Fruit fly (Drosophila melanogaster) whole organism, wandering third instar larva: ENCODE data around the gene mdu.

ENCODE experiments used
- Abd-B ChIP-seq: fragments of >200 bp; optimal IDR thresholded peaks from 2 replicates; lab custom pipeline; 2017; ENCODE audit warnings: missing biosample characterization, missing genetic modification characterization
- Dfd ChIP-seq: fragments of >200 bp; optimal IDR thresholded peaks from 2 replicates; lab custom pipeline; 2017; ENCODE audit warnings: missing biosample characterization, missing genetic modification characterization
- GATAd ChIP-seq: sonication (Bioruptor generic); optimal IDR thresholded peaks from 2 replicates; lab custom pipeline; 2016; ENCODE audit warnings: missing biosample characterization, missing genetic modification characterization
- HLH106 ChIP-seq: fragments of 200-800 bp; optimal IDR thresholded peaks from 3 replicates; lab custom pipeline; 2019; ENCODE audit warnings: missing biosample characterization, mild to moderate bottlenecking, missing genetic modification characterization, moderate library complexity
- Hnf4 ChIP-seq: fragments of 200-800 bp; sonication (Bioruptor generic); optimal IDR thresholded peaks from 2 replicates; lab custom pipeline; 2016; ENCODE audit warnings: missing biosample characterization, mild to moderate bottlenecking, missing genetic modification characterization
- Hr78 ChIP-seq: fragments of >200 bp; optimal IDR thresholded peaks from 2 replicates; lab custom pipeline; 2017; ENCODE audit warnings: missing biosample characterization, missing genetic modification characterization
- Hr83 ChIP-seq: fragments of 200-300 bp; sonication (Bioruptor generic); optimal IDR thresholded peaks from 2 replicates; lab custom pipeline; 2016; ENCODE audit warnings: missing biosample characterization, mild to moderate bottlenecking, missing genetic modification characterization, moderate library complexity; ENCODE audit not compliant: poor library complexity, severe bottlenecking
- Jra ChIP-seq: sonication (Bioruptor generic); optimal IDR thresholded peaks from 2 replicates; lab custom pipeline; 2016; ENCODE audit warnings: missing biosample characterization, missing genetic modification characterization
- Mio ChIP-seq: sonication (Bioruptor generic); optimal IDR thresholded peaks from 2 replicates; lab custom pipeline; 2016; ENCODE audit warnings: missing biosample characterization, missing genetic modification characterization
- Myc ChIP-seq: fragments of >200 bp; optimal IDR thresholded peaks from 2 replicates; lab custom pipeline; 2017
- OdsH ChIP-seq: fragments of 200-800 bp; sonication (Bioruptor generic); optimal IDR thresholded peaks from 2 replicates; lab custom pipeline; 2016; ENCODE audit warnings: missing biosample characterization, mild to moderate bottlenecking, missing genetic modification characterization
- Rel ChIP-seq, 2 experiments: fragments of 200-800 bp; sonication (Bioruptor generic) in 1 of 2; optimal IDR thresholded peaks; 2 replicates in 1 of 2; 3 replicates in 1 of 2; lab custom pipeline; 2016 to 2019; ENCODE audit warnings: mild to moderate bottlenecking in 2 of 2, missing biosample characterization in 2 of 2, missing genetic modification characterization in 2 of 2, moderate library complexity in 1 of 2
- Sp1 ChIP-seq: fragments of 200-800 bp; sonication (Bioruptor generic); optimal IDR thresholded peaks from 3 replicates; lab custom pipeline; 2019; ENCODE audit warnings: missing biosample characterization, mild to moderate bottlenecking, missing genetic modification characterization, moderate library complexity
- Vsx2 ChIP-seq: fragments of 200-300, 225-300 bp; sonication (Bioruptor generic); optimal IDR thresholded peaks from 2 replicates; lab custom pipeline; 2018; ENCODE audit warnings: missing biosample characterization, missing genetic modification characterization; ENCODE audit not compliant: partially characterized antibody
- br ChIP-seq: fragments of 200-800 bp; sonication (Bioruptor generic); optimal IDR thresholded peaks from 2 replicates; lab custom pipeline; 2016; ENCODE audit warnings: missing biosample characterization, missing genetic modification characterization
- brk ChIP-seq: fragments of 200-800 bp; sonication (Bioruptor generic); optimal IDR thresholded peaks from 2 replicates; lab custom pipeline; 2016; ENCODE audit warnings: missing biosample characterization, mild to moderate bottlenecking, missing genetic modification characterization
- dl ChIP-seq, 2 experiments: fragments of 175-275, 200-275 bp in 1 of 2; fragments of 200-275 bp in 1 of 2; sonication (Bioruptor generic); optimal IDR thresholded peaks; lab custom pipeline; 2018; ENCODE audit warnings: mild to moderate bottlenecking in 2 of 2, missing biosample characterization in 2 of 2, missing genetic modification characterization in 2 of 2, moderate library complexity in 2 of 2; ENCODE audit not compliant: partially characterized antibody in 2 of 2, insufficient read depth in 1 of 2
- dmrt93B ChIP-seq: fragments of 200-800 bp; sonication (Bioruptor generic); optimal IDR thresholded peaks from 2 replicates; lab custom pipeline; 2018; ENCODE audit warnings: missing biosample characterization, mild to moderate bottlenecking, missing genetic modification characterization
- ey ChIP-seq: fragments of 200-800 bp; sonication (Bioruptor generic); optimal IDR thresholded peaks from 2 replicates; lab custom pipeline; 2016; ENCODE audit warnings: missing biosample characterization, missing genetic modification characterization
- foxo ChIP-seq, 2 experiments: fragments of 200-800 bp; sonication (Bioruptor generic); optimal IDR thresholded peaks; 2 replicates in 1 of 2; 3 replicates in 1 of 2; lab custom pipeline; 2016 to 2017; ENCODE audit warnings: missing biosample characterization in 2 of 2, missing genetic modification characterization in 2 of 2
- fru ChIP-seq: fragments of 200-800 bp; sonication (Bioruptor generic); optimal IDR thresholded peaks from 3 replicates; lab custom pipeline; 2016; ENCODE audit warnings: missing biosample characterization, mild to moderate bottlenecking, missing genetic modification characterization
- h ChIP-seq: fragments of 200-800 bp; sonication (Bioruptor generic); optimal IDR thresholded peaks from 3 replicates; lab custom pipeline; 2016; ENCODE audit warnings: missing biosample characterization, mild to moderate bottlenecking, missing genetic modification characterization
- jim ChIP-seq: fragments of 175-275, 200-325 bp; sonication (Bioruptor generic); optimal IDR thresholded peaks from 2 replicates; lab custom pipeline; 2016; ENCODE audit warnings: missing biosample characterization, mild to moderate bottlenecking, missing genetic modification characterization
- lola ChIP-seq: fragments of >200 bp; optimal IDR thresholded peaks from 2 replicates; lab custom pipeline; 2017; ENCODE audit warnings: missing biosample characterization, missing genetic modification characterization
- pan ChIP-seq: fragments of >200 bp; optimal IDR thresholded peaks from 2 replicates; lab custom pipeline; 2017
- psq ChIP-seq: fragments of 200-800 bp; sonication (Bioruptor generic); optimal IDR thresholded peaks from 3 replicates; lab custom pipeline; 2017; ENCODE audit warnings: missing biosample characterization, mild to moderate bottlenecking, missing genetic modification characterization, moderate library complexity
- rgr ChIP-seq: fragments of 200-800 bp; sonication (Bioruptor generic); optimal IDR thresholded peaks from 3 replicates; lab custom pipeline; 2016; ENCODE audit warnings: missing biosample characterization, mild to moderate bottlenecking, missing genetic modification characterization
- sage ChIP-seq: fragments of 200-800 bp; sonication (Bioruptor generic); optimal IDR thresholded peaks from 2 replicates; lab custom pipeline; 2016; ENCODE audit warnings: missing biosample characterization, mild to moderate bottlenecking, missing genetic modification characterization
- sv ChIP-seq: fragments of 200-800 bp; sonication (Bioruptor generic); optimal IDR thresholded peaks from 3 replicates; lab custom pipeline; 2016; ENCODE audit warnings: missing biosample characterization, missing genetic modification characterization
- usp ChIP-seq: fragments of >200 bp; optimal IDR thresholded peaks from 2 replicates; lab custom pipeline; 2017; ENCODE audit warnings: missing biosample characterization, missing genetic modification characterization
- woc ChIP-seq: sonication (Bioruptor generic); optimal IDR thresholded peaks from 2 replicates; lab custom pipeline; 2016; ENCODE audit warnings: missing biosample characterization, mild to moderate bottlenecking, missing genetic modification characterization

Gene mdu

dm6 chrX:12473953-12474468, 23.0 kb upstream of the mdu start:
- TF ChIP-seq Hnf4 (GFP tag; lab: Kevin White, UChicago) (peak; percentile 5), h (GFP tag; lab: Kevin White, UChicago) (peak; percentile 52), foxo (GFP tag; optimal IDR thresholded peaks at IDR 0.05; lab: Kevin White, UChicago) (peak in 1 of 2 experiments; percentile 63), ey (GFP tag; lab: Kevin White, UChicago) (peak; percentile 45), Hr83 (GFP tag; lab: Kevin White, UChicago) (no peak), Rel (GFP tag; optimal IDR thresholded peaks at IDR 0.05; lab: Kevin White, UChicago) (no peak), Rel (tag; optimal IDR thresholded peaks at IDR 0.05; lab: Kevin White, UChicago) (peak; percentile 37), HLH106 (peak; percentile 79), Jra (GFP tag; lab: Kevin White, UChicago) (no peak), fru (GFP tag; lab: Kevin White, UChicago) (peak; percentile 44), rgr (peak; percentile 48), jim (no peak), Sp1 (peak; percentile 70), psq (GFP tag; lab: Kevin White, UChicago) (peak; percentile 46), dmrt93B (GFP tag; lab: Kevin White, UChicago) (peak; percentile 43), OdsH (GFP tag; lab: Kevin White, UChicago) (peak; percentile 63)
- TF ChIP-seq, all 38 proteins: peak for 12

dm6 chrX:12480282-12480681, 16.7 kb upstream of the mdu start:
- TF ChIP-seq foxo (GFP tag; optimal IDR thresholded peaks at IDR 0.05; lab: Kevin White, UChicago) (no peak), sage (GFP tag; lab: Kevin White, UChicago) (no peak), Dfd (GFP tag; lab: Kevin White, UChicago) (no peak), h (GFP tag; lab: Kevin White, UChicago) (peak; percentile 63), Sp1 (no peak), Myc (lab: Kevin White, UChicago) (peak; percentile 25)
- TF ChIP-seq, all 38 proteins: peak for 2

- no peak for TF ChIP-seq lola
- no peak for TF ChIP-seq pan (lab: Kevin White, UChicago)
- no peak for TF ChIP-seq dl (GFP tag; optimal IDR thresholded peaks at IDR 0.05; lab: Kevin White, UChicago; ENCODE audit: insufficient read depth in 1 of 2, partially characterized antibody in 2 of 2)
- TF ChIP-seq Myc (lab: Kevin White, UChicago) = no peak
- no peak for TF ChIP-seq Jra (GFP tag; lab: Kevin White, UChicago)
- TF ChIP-seq Vsx2 (GFP tag; lab: Kevin White, UChicago) = no peak
These were observed 10.5 kb upstream of the mdu start, which contains the start of gene Cpr11A for dm6 chrX:12486294-12487020. Gene Cpr11A, plus strand, starts transcription at chrX:12486970.

dm6 chrX:12487485-12487884, 9.5 kb upstream of the mdu start:
- TF ChIP-seq usp (GFP tag; lab: Kevin White, UChicago) (no peak), jim (no peak), Mio (GFP tag; lab: Kevin White, UChicago) (no peak), Abd-B (GFP tag; lab: Kevin White, UChicago) (no peak), Jra (GFP tag; lab: Kevin White, UChicago) (no peak)

- TF ChIP-seq Hnf4 (GFP tag; lab: Kevin White, UChicago) = no peak
- TF ChIP-seq jim = no peak
- no peak for TF ChIP-seq HLH106
- TF ChIP-seq brk (GFP tag; lab: Kevin White, UChicago) = no peak
- no peak for TF ChIP-seq br (GFP tag; lab: Kevin White, UChicago)
- no peak for TF ChIP-seq dl (GFP tag; optimal IDR thresholded peaks at IDR 0.05; lab: Kevin White, UChicago; ENCODE audit: insufficient read depth in 1 of 2, partially characterized antibody in 2 of 2)
- TF ChIP-seq woc (GFP tag; lab: Kevin White, UChicago) = no peak
- TF ChIP-seq ey (GFP tag; lab: Kevin White, UChicago) = no peak
- TF ChIP-seq Hr78 (GFP tag; lab: Kevin White, UChicago) = no peak
- no peak for TF ChIP-seq OdsH (GFP tag; lab: Kevin White, UChicago)
- no peak for TF ChIP-seq dmrt93B (GFP tag; lab: Kevin White, UChicago)
- no peak for TF ChIP-seq sv (GFP tag; lab: Kevin White, UChicago)
- TF ChIP-seq GATAd = no peak
- no peak for TF ChIP-seq Dfd (GFP tag; lab: Kevin White, UChicago)
- no peak for TF ChIP-seq Sp1
- TF ChIP-seq Jra (GFP tag; lab: Kevin White, UChicago) = no peak
- TF ChIP-seq, all 38 proteins: peak for 0
These were observed 7.0 kb upstream of the mdu start, which contains the start of gene Lsp1alpha for dm6 chrX:12489991-12490390. Gene Lsp1alpha, plus strand, starts transcription at chrX:12490291.
